Worm (Caenorhabditis elegans) whole organism, young adult: ENCODE data around the gene set-2.

ENCODE experiments used
- B0019.2 ChIP-seq: fragments of 200-800 bp; sonication (Bioruptor generic); conservative IDR thresholded peaks from 2 replicates; pipeline ENCODE4 v1.3.6; 2022; ENCODE audit warnings: missing genetic modification reagents, missing genetic modification characterization, missing compliant biosample characterization
- B0035.1 ChIP-seq: sonication (generic microtip); optimal IDR thresholded peaks from 2 replicates; lab custom pipeline; 2016; ENCODE audit warnings: missing genetic modification characterization, mild to moderate bottlenecking, missing compliant biosample characterization, missing genotype, missing genetic modification reagents
- C06A6.2 ChIP-seq: fragments of 200-800 bp; sonication (Bioruptor generic); conservative IDR thresholded peaks from 2 replicates; pipeline ENCODE4 v1.3.6; 2022; ENCODE audit warnings: missing genetic modification characterization, missing compliant biosample characterization
- F10E7.11 ChIP-seq: sonication (generic microtip); optimal IDR thresholded peaks from 2 replicates; lab custom pipeline; 2017; ENCODE audit warnings: mild to moderate bottlenecking, missing genetic modification characterization, moderate library complexity, missing compliant biosample characterization
- F22D6.2 ChIP-seq: sonication (generic microtip); optimal IDR thresholded peaks from 2 replicates; lab custom pipeline; 2016; ENCODE audit warnings: mild to moderate bottlenecking, missing genetic modification characterization, missing compliant biosample characterization
- F39B2.1 ChIP-seq: fragments of 200-800 bp; sonication (Bioruptor generic); IDR thresholded peaks from 2 replicates; pipeline ENCODE4 v1.3.6; 2022; ENCODE audit warnings: missing genetic modification reagents, missing genetic modification characterization, missing compliant biosample characterization
- F55B11.4 ChIP-seq: sonication (generic microtip); optimal IDR thresholded peaks from 2 replicates; lab custom pipeline; 2016; ENCODE audit warnings: missing compliant biosample characterization, missing genetic modification characterization, borderline replicate concordance; ENCODE audit not compliant: insufficient read depth
- F57A8.1 ChIP-seq: fragments of 200-800 bp; sonication (Bioruptor generic); optimal IDR thresholded peaks from 2 replicates; lab custom pipeline; 2018; ENCODE audit warnings: mild to moderate bottlenecking, missing genetic modification characterization, moderate library complexity, missing compliant biosample characterization
- F57C9.4 ChIP-seq: sonication (generic microtip); optimal IDR thresholded peaks from 2 replicates; lab custom pipeline; 2017; ENCODE audit warnings: mild to moderate bottlenecking, missing genetic modification characterization, missing compliant biosample characterization
- K12H6.12 ChIP-seq: fragments of 200-800 bp; sonication (Bioruptor generic); optimal IDR thresholded peaks from 2 replicates; lab custom pipeline; 2018; ENCODE audit warnings: mild to moderate bottlenecking, missing genetic modification characterization, missing compliant biosample characterization
- T26A5.8 ChIP-seq: sonication (generic microtip); optimal IDR thresholded peaks from 2 replicates; lab custom pipeline; 2016; ENCODE audit warnings: missing genetic modification characterization, missing compliant biosample characterization
- Y53G8AR.9 ChIP-seq: fragments of 200-800 bp; sonication (Bioruptor generic); conservative IDR thresholded peaks from 2 replicates; pipeline ENCODE4 v1.3.6; 2022; ENCODE audit warnings: missing genetic modification reagents, missing genetic modification characterization, missing compliant biosample characterization
- akir-1 ChIP-seq: fragments of 200-800 bp; sonication (Bioruptor generic); optimal IDR thresholded peaks from 2 replicates; lab custom pipeline; 2018; ENCODE audit warnings: mild to moderate bottlenecking, missing genetic modification characterization, moderate library complexity, missing compliant biosample characterization
- ama-1 ChIP-seq, 3 experiments: fragments of 150-350 bp in 1 of 3; sonication (generic microtip) in 2 of 3; optimal IDR thresholded peaks; 2 replicates each; lab custom pipeline; 2014 to 2018; ENCODE audit warnings: missing biosample characterization in 2 of 3, missing genetic modification characterization in 2 of 3, missing genetic modification reagents in 2 of 3
- aptf-2 ChIP-seq: fragments of 200-800 bp; sonication (Bioruptor generic); conservative IDR thresholded peaks from 2 replicates; pipeline ENCODE4 v1.3.6; 2022; ENCODE audit warnings: missing genetic modification reagents, missing genetic modification characterization, missing compliant biosample characterization
- attf-3 ChIP-seq: fragments of 200-800 bp; sonication (Bioruptor generic); conservative IDR thresholded peaks from 2 replicates; pipeline ENCODE4 v1.3.6; 2022; ENCODE audit warnings: missing genetic modification reagents, missing genetic modification characterization, missing compliant biosample characterization
- attf-5 ChIP-seq: fragments of 200-800 bp; sonication (Bioruptor generic); optimal IDR thresholded peaks from 2 replicates; lab custom pipeline; 2018; ENCODE audit warnings: mild to moderate bottlenecking, missing genetic modification characterization, missing compliant biosample characterization
- attf-6 ChIP-seq: fragments of 200-800 bp; sonication (Bioruptor generic); IDR thresholded peaks from 2 replicates; pipeline ENCODE4 v1.3.6; 2022; ENCODE audit warnings: missing genetic modification reagents, missing genetic modification characterization, missing compliant biosample characterization
- ceh-79 ChIP-seq: sonication (generic microtip); optimal IDR thresholded peaks from 2 replicates; lab custom pipeline; 2017; ENCODE audit warnings: mild to moderate bottlenecking, missing genetic modification characterization, missing compliant biosample characterization
- ceh-91 ChIP-seq: fragments of 200-800 bp; sonication (Bioruptor generic); IDR thresholded peaks from 2 replicates; pipeline ENCODE4 v1.3.6; 2022; ENCODE audit warnings: missing genetic modification reagents, missing genetic modification characterization, missing compliant biosample characterization
- chd-7 ChIP-seq: sonication (generic microtip); optimal IDR thresholded peaks from 2 replicates; lab custom pipeline; 2016; ENCODE audit warnings: mild to moderate bottlenecking, missing genetic modification characterization, moderate library complexity, missing compliant biosample characterization
- die-1 ChIP-seq: sonication (generic microtip); optimal IDR thresholded peaks from 2 replicates; lab custom pipeline; 2016; ENCODE audit warnings: missing genotype, mild to moderate bottlenecking, missing genetic modification characterization, missing compliant biosample characterization
- dpff-1 ChIP-seq: sonication (generic microtip); optimal IDR thresholded peaks from 2 replicates; lab custom pipeline; 2017; ENCODE audit warnings: mild to moderate bottlenecking, missing genetic modification characterization, missing compliant biosample characterization
- egl-18 ChIP-seq: fragments of 200-800 bp; sonication (Bioruptor generic); IDR thresholded peaks from 2 replicates; pipeline ENCODE4 v1.3.6; 2022; ENCODE audit warnings: missing genetic modification reagents, missing genetic modification characterization, missing compliant biosample characterization
- egl-44 ChIP-seq: fragments of 200-800 bp; sonication (Bioruptor generic); IDR thresholded peaks from 2 replicates; pipeline ENCODE4 v1.3.6; 2022; ENCODE audit warnings: missing genetic modification reagents, missing genetic modification characterization, missing compliant biosample characterization
- ekl-4 ChIP-seq: fragments of 200-800 bp; sonication (Bioruptor generic); IDR thresholded peaks from 2 replicates; pipeline ENCODE4 v1.3.6; 2022; ENCODE audit warnings: missing genetic modification reagents, missing genetic modification characterization, missing compliant biosample characterization
- ets-4 ChIP-seq: fragments of 200-800 bp; sonication (Bioruptor generic); optimal IDR thresholded peaks from 2 replicates; lab custom pipeline; 2018; ENCODE audit warnings: mild to moderate bottlenecking, missing genetic modification characterization, missing compliant biosample characterization
- fkh-3 ChIP-seq: sonication (generic microtip); optimal IDR thresholded peaks from 2 replicates; lab custom pipeline; 2016; ENCODE audit warnings: mild to moderate bottlenecking, missing genetic modification characterization, missing compliant biosample characterization
- gei-17 ChIP-seq: fragments of 200-800 bp; sonication (Bioruptor generic); optimal IDR thresholded peaks from 2 replicates; lab custom pipeline; 2018; ENCODE audit warnings: mild to moderate bottlenecking, missing genetic modification characterization, missing compliant biosample characterization
- hmg-20 ChIP-seq: fragments of 200-800 bp; sonication (Bioruptor generic); IDR thresholded peaks from 2 replicates; pipeline ENCODE4 v1.3.6; 2022; ENCODE audit warnings: missing genetic modification reagents, missing genetic modification characterization, missing compliant biosample characterization
- lir-1 ChIP-seq: fragments of 200-800 bp; sonication (Bioruptor generic); conservative IDR thresholded peaks from 2 replicates; pipeline ENCODE4 v1.3.6; 2022; ENCODE audit warnings: missing genetic modification reagents, missing genetic modification characterization, missing compliant biosample characterization
- lsl-1 ChIP-seq: fragments of 200-800 bp; sonication (Bioruptor generic); optimal IDR thresholded peaks from 2 replicates; lab custom pipeline; 2018; ENCODE audit warnings: mild to moderate bottlenecking, missing genetic modification characterization, moderate library complexity, missing compliant biosample characterization
- lsy-27 ChIP-seq: sonication (generic microtip); optimal IDR thresholded peaks from 2 replicates; lab custom pipeline; 2017; ENCODE audit warnings: missing genetic modification characterization, mild to moderate bottlenecking, missing compliant biosample characterization, antibody characterized with exemption, missing genotype, borderline replicate concordance; ENCODE audit not compliant: insufficient read depth
- madf-10 ChIP-seq: sonication (generic microtip); optimal IDR thresholded peaks from 2 replicates; lab custom pipeline; 2016; ENCODE audit warnings: mild to moderate bottlenecking, missing genetic modification characterization, missing compliant biosample characterization
- madf-3 ChIP-seq: fragments of 200-800 bp; sonication (Bioruptor generic); IDR thresholded peaks from 2 replicates; pipeline ENCODE4 v1.3.6; 2022; ENCODE audit warnings: missing genetic modification reagents, missing genetic modification characterization, missing compliant biosample characterization
- madf-8 ChIP-seq: fragments of 200-800 bp; sonication (Bioruptor generic); conservative IDR thresholded peaks from 2 replicates; pipeline ENCODE4 v1.3.6; 2022; ENCODE audit warnings: missing genetic modification reagents, missing genetic modification characterization, missing compliant biosample characterization
- nhr-80 ChIP-seq: sonication (generic microtip); optimal IDR thresholded peaks from 2 replicates; lab custom pipeline; 2016; ENCODE audit warnings: missing genetic modification characterization, missing compliant biosample characterization
- pha-4 ChIP-seq: fragments of 150-350 bp; sonication (generic microtip); optimal IDR thresholded peaks from 2 replicates; lab custom pipeline; 2014; ENCODE audit warnings: missing biosample characterization, missing genetic modification reagents, missing genetic modification characterization
- rcor-1 ChIP-seq: fragments of 200-800 bp; sonication (Bioruptor generic); IDR thresholded peaks from 2 replicates; pipeline ENCODE4 v1.3.6; 2022; ENCODE audit warnings: missing genetic modification reagents, missing genetic modification characterization, missing compliant biosample characterization
- snpc-3.4 ChIP-seq: sonication (generic microtip); optimal IDR thresholded peaks from 2 replicates; lab custom pipeline; 2017; ENCODE audit warnings: missing genetic modification characterization, mild to moderate bottlenecking, missing compliant biosample characterization, antibody characterized with exemption, moderate library complexity, missing genotype, missing genetic modification reagents
- somi-1 ChIP-seq: fragments of 200-800 bp; sonication (Bioruptor generic); optimal IDR thresholded peaks from 2 replicates; lab custom pipeline; 2018; ENCODE audit warnings: mild to moderate bottlenecking, missing genetic modification characterization, missing compliant biosample characterization
- tbp1 ChIP-seq: fragments of 200-800 bp; sonication (Bioruptor generic); optimal IDR thresholded peaks from 2 replicates; lab custom pipeline; 2018; ENCODE audit warnings: mild to moderate bottlenecking, missing genetic modification characterization, missing compliant biosample characterization
- ztf-25 ChIP-seq: fragments of 200-800 bp; sonication (Bioruptor generic); IDR thresholded peaks from 2 replicates; pipeline ENCODE4 v1.3.6; 2022; ENCODE audit warnings: missing genetic modification reagents, missing genetic modification characterization, missing compliant biosample characterization
- ztf-6 ChIP-seq: fragments of 200-800 bp; sonication (Bioruptor generic); IDR thresholded peaks from 2 replicates; pipeline ENCODE4 v1.3.6; 2022; ENCODE audit warnings: missing genetic modification reagents, missing genetic modification characterization, missing compliant biosample characterization

Gene set-2

ce11 chrIII:4899728-4900127 is 30.3 kb downstream of the set-2 start (continued):
- TF ChIP-seq rcor-1 (GFP tag; lab: Robert Waterston, UW): peak; percentile 96
- TF ChIP-seq madf-8: peak; percentile 47
- TF ChIP-seq attf-3 (GFP tag; lab: Robert Waterston, UW): peak; percentile 76
- TF ChIP-seq snpc-3.4 (tag; lab: Kevin White, UChicago): no peak
- TF ChIP-seq akir-1 (GFP tag; lab: Kevin White, UChicago): peak; percentile 86
- TF ChIP-seq K12H6.12: peak; percentile 100
- peak; percentile 100 for TF ChIP-seq chd-7 (tag; lab: Kevin White, UChicago)
- TF ChIP-seq pha-4 (tag; lab: Kevin White, UChicago): peak; percentile 84
- peak; percentile 58 for TF ChIP-seq F57C9.4 (tag; lab: Kevin White, UChicago)
- TF ChIP-seq ets-4 (GFP tag; lab: Kevin White, UChicago): peak; percentile 99
- no peak for TF ChIP-seq lsy-27 (tag; lab: Kevin White, UChicago)
- peak; percentile 99 for TF ChIP-seq nhr-80 (tag; lab: Kevin White, UChicago)
- TF ChIP-seq B0035.1 (tag; lab: Kevin White, UChicago): peak; percentile 93
- TF ChIP-seq ceh-91 (GFP tag; lab: Robert Waterston, UW): peak; percentile 64
- TF ChIP-seq fkh-3 (tag; lab: Kevin White, UChicago): no peak
- peak; percentile 92 for TF ChIP-seq gei-17 (GFP tag; lab: Kevin White, UChicago)
- TF ChIP-seq attf-6 (GFP tag; lab: Robert Waterston, UW): 0 out of 2 replicates have a peak, but pooled peaks have one; percentile 62
- no peak for TF ChIP-seq T26A5.8 (tag; lab: Kevin White, UChicago)
- TF ChIP-seq egl-44 (GFP tag; lab: Robert Waterston, UW): peak; percentile 98
- peak; percentile 96 for TF ChIP-seq Y53G8AR.9 (GFP tag; lab: Robert Waterston, UW)
- TF ChIP-seq F22D6.2 (tag; lab: Kevin White, UChicago): peak; percentile 93
- TF ChIP-seq aptf-2: peak; percentile 73; the same call in 1 of the 2 replicates
- TF ChIP-seq B0019.2 (GFP tag; lab: Robert Waterston, UW): peak; percentile 71
- TF ChIP-seq somi-1 (GFP tag; lab: Kevin White, UChicago): peak; percentile 100
- peak; percentile 98 for TF ChIP-seq ekl-4 (GFP tag; lab: Robert Waterston, UW)
- TF ChIP-seq hmg-20 (GFP tag; lab: Robert Waterston, UW): peak; percentile 83; the same call in 1 of the 2 replicates
- 0 out of 2 replicates have a peak, but pooled peaks have one; percentile 70 for TF ChIP-seq ztf-25 (GFP tag; lab: Robert Waterston, UW)
- TF ChIP-seq F57A8.1 (GFP tag; lab: Kevin White, UChicago): peak; percentile 22
- TF ChIP-seq attf-5: peak; percentile 99
- TF ChIP-seq ama-1 (optimal IDR thresholded peaks at IDR 0.05; lab: Kevin White, UChicago): no peak
- no peak for TF ChIP-seq ama-1 (GFP tag; optimal IDR thresholded peaks at IDR 0.05; lab: Kevin White, UChicago)
- TF ChIP-seq, all 124 proteins: peak for 96

- TF ChIP-seq madf-10 (tag; lab: Kevin White, UChicago) (no peak), egl-18 (no peak), lsl-1 (no peak), hmg-20 (GFP tag; lab: Robert Waterston, UW) (no peak), C06A6.2 (GFP tag; lab: Robert Waterston, UW) (no peak), egl-44 (GFP tag; lab: Robert Waterston, UW) (no peak), F39B2.1 (GFP tag; lab: Robert Waterston, UW) (no peak), dpff-1 (tag; lab: Kevin White, UChicago) (no peak), lir-1 (GFP tag; lab: Robert Waterston, UW) (no peak), tbp1 (no peak), ztf-6 (GFP tag; lab: Robert Waterston, UW) (no peak), die-1 (tag; lab: Kevin White, UChicago) (no peak), F10E7.11 (tag; lab: Kevin White, UChicago) (no peak), F55B11.4 (tag; lab: Kevin White, UChicago) (no peak), madf-3 (GFP tag; lab: Robert Waterston, UW) (no peak), ceh-79 (no peak)
These were observed 30.9 kb downstream of the set-2 start, which contains the start of gene nhl-2 for ce11 chrIII:4899035-4899578. nhl-2 (minus strand) TSS chrIII:4899085.
